Worm (Caenorhabditis elegans): Measurements from ENCODE around the gene unc-3.
A peak's percentile ranks its signal among the peaks of the same experiment; 100 is the strongest.

unc-3 gene

DNA sequence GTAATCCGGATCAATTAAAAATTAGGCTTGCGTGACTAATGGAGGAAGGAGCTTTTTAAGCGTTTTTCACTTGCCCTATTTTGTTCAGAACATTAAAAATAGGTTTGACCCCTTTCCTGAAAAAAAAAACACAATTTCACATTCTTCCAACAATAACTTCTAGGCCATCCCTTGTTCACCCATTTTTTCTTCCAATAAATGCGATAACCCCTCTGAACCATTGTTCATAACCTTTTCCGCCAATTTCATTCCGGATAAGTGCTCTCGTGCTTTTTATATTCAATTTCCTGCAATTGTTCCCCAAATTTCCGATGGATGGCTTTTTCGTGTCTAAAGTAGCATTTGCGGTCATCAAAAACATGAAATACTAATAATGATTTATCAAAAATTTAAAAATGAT lies 42.1 kb downstream of the unc-3 start:
- TF ChIP-seq B0336.3 (GFP tag; IDR thresholded peaks at IDR 0.05) (peak; percentile 46; the same call in 1 of the 2 replicates), nfyb-1 (GFP tag; IDR thresholded peaks at IDR 0.05) (peak; percentile 54; the same call in 1 of the 2 replicates), fkh-3 (tag; optimal IDR thresholded peaks at IDR 0.05) (no peak), mes-4 (tag; optimal IDR thresholded peaks at IDR 0.05) (no peak), zim-3 (tag; optimal IDR thresholded peaks at IDR 0.05) (peak; percentile 23), cebp-1 (GFP tag; IDR thresholded peaks at IDR 0.05) (no peak), cebp-1 (tag; optimal IDR thresholded peaks at IDR 0.05) (peak; percentile 63), pbrm-1 (GFP tag; IDR thresholded peaks at IDR 0.05) (0 out of 2 replicates have a peak, but pooled peaks have one; percentile 18), F57C9.4 (tag; optimal IDR thresholded peaks at IDR 0.05) (peak; percentile 28), Y53G8AR.9 (GFP tag; conservative IDR thresholded peaks at IDR 0.05) (0 out of 2 replicates have a peak, but pooled peaks have one; percentile 13), lin-40 (tag; optimal IDR thresholded peaks at IDR 0.05) (peak; percentile 4), madf-3 (GFP tag; IDR thresholded peaks at IDR 0.05) (0 out of 2 replicates have a peak, but pooled peaks have one; percentile 13), F52B5.7 (tag; optimal IDR thresholded peaks at IDR 0.05) (no peak), repo-1 (tag; optimal IDR thresholded peaks at IDR 0.05) (peak; percentile 44), madf-6 (GFP tag; IDR thresholded peaks at IDR 0.05) (peak; percentile 33), nfya-2 (GFP tag; IDR thresholded peaks at IDR 0.05) (no peak), tbx-9 (tag; optimal IDR thresholded peaks at IDR 0.05; ENCODE audit: borderline replicate concordance) (no peak), T07F8.4 (tag; optimal IDR thresholded peaks at IDR 0.05) (no peak)

DNA sequence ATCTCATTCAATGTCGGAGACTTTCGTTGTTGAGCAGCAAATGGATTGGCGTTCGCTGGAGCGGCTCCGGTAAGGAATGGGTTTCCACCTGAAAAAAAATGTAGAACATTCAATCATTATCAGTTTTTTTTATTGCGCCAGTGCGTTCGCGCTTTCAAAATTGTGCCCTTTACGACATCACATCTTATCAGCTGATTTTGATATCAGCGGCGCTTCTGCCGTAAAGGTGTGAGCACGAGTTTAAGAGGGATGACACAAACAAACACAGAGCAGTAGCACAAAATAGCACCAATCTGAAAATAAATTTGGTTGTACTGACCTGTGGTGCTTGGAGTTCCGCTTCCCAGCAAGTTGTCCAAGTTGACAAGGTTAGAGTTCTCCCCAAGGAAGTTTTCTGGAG lies 43.4 kb downstream of the unc-3 start:
- TF ChIP-seq ekl-4 (GFP tag; IDR thresholded peaks at IDR 0.05): no peak; the same call in 1 of the 2 replicates
- no peak for TF ChIP-seq snpc-1.1 (tag; optimal IDR thresholded peaks at IDR 0.05; ENCODE audit: insufficient read depth)
- TF ChIP-seq lin-35 (GFP tag; optimal IDR thresholded peaks at IDR 0.05): no peak
- TF ChIP-seq F39B2.1 (GFP tag; IDR thresholded peaks at IDR 0.05): no peak
- no peak for TF ChIP-seq him-1 (tag; optimal IDR thresholded peaks at IDR 0.05)
- no peak for TF ChIP-seq D2030.7 (GFP tag; IDR thresholded peaks at IDR 0.05)
- no peak for TF ChIP-seq ztf-6 (GFP tag; IDR thresholded peaks at IDR 0.05)
- TF ChIP-seq lir-1 (GFP tag; conservative IDR thresholded peaks at IDR 0.05): peak; percentile 13; the same call in 1 of the 2 replicates
- TF ChIP-seq nhr-80 (tag; optimal IDR thresholded peaks at IDR 0.05): peak; percentile 83
- TF ChIP-seq rcor-1 (GFP tag; IDR thresholded peaks at IDR 0.05): no peak
- TF ChIP-seq tlf-1 (GFP tag; optimal IDR thresholded peaks at IDR 0.05): peak; percentile 26
- peak; percentile 36; the same call in 1 of the 2 replicates for TF ChIP-seq dox-1 (GFP tag; IDR thresholded peaks at IDR 0.05)
- TF ChIP-seq attf-5 (GFP tag; optimal IDR thresholded peaks at IDR 0.05): peak; percentile 7
- no peak for TF ChIP-seq atf-7 (tag; optimal IDR thresholded peaks at IDR 0.05)
- TF ChIP-seq cebp-1 (GFP tag; IDR thresholded peaks at IDR 0.05): no peak
- peak; percentile 32 for TF ChIP-seq cebp-1 (tag; optimal IDR thresholded peaks at IDR 0.05)
- 0 out of 2 replicates have a peak, but pooled peaks have one; percentile 27 for TF ChIP-seq sea-2 (GFP tag; IDR thresholded peaks at IDR 0.05)
- peak; percentile 19 for TF ChIP-seq lin-54 (GFP tag; optimal IDR thresholded peaks at IDR 0.05)
- TF ChIP-seq mcd-1 (GFP tag; IDR thresholded peaks at IDR 0.05): no peak
- peak; percentile 34; the same call in 1 of the 2 replicates for TF ChIP-seq K11D2.4 (GFP tag; IDR thresholded peaks at IDR 0.05)
- no peak for TF ChIP-seq nhr-90 (tag; optimal IDR thresholded peaks at IDR 0.05)
- TF ChIP-seq lin-26 (GFP tag; IDR thresholded peaks at IDR 0.05): no peak
- no peak for TF ChIP-seq Y95B8A.8 (GFP tag; IDR thresholded peaks at IDR 0.05)
- TF ChIP-seq lag-1 (GFP tag; IDR thresholded peaks at IDR 0.05): 0 out of 2 replicates have a peak, but pooled peaks have one; percentile 38
